Worm (Caenorhabditis elegans): ENCODE data around the gene B0001.2.
A peak's percentile ranks its signal among the peaks of the same experiment; 100 is the strongest.

ce11 chrIV:12196608-12197007 is 45.8 kb upstream of the B0001.2 start:
- TF ChIP-seq ceh-2 (tag; optimal IDR thresholded peaks at IDR 0.05) = no peak
- TF ChIP-seq F13H6.1 (tag; optimal IDR thresholded peaks at IDR 0.05) = no peak
- TF ChIP-seq elt-2 (tag; optimal IDR thresholded peaks at IDR 0.05) = peak; percentile 36
- no peak for TF ChIP-seq ama-1 (optimal IDR thresholded peaks at IDR 0.05)
- TF ChIP-seq dmd-4 (tag; optimal IDR thresholded peaks at IDR 0.05; ENCODE audit: borderline replicate concordance) = no peak
- no peak for TF ChIP-seq odd-2 (tag; optimal IDR thresholded peaks at IDR 0.05)
- no peak for TF ChIP-seq pag-3 (tag; optimal IDR thresholded peaks at IDR 0.05; ENCODE audit: borderline replicate concordance)
- TF ChIP-seq ceh-22 (tag; optimal IDR thresholded peaks at IDR 0.05) = no peak
- no peak for TF ChIP-seq lin-11 (tag; optimal IDR thresholded peaks at IDR 0.05)
- TF ChIP-seq sdc-2 (tag; optimal IDR thresholded peaks at IDR 0.05) = no peak
- no peak for TF ChIP-seq ttx-3 (tag; optimal IDR thresholded peaks at IDR 0.05)
- TF ChIP-seq T23F11.4 (GFP tag; optimal IDR thresholded peaks at IDR 0.05) = no peak

Data from whole organism, late embryonic.